Worm (Caenorhabditis elegans) whole organism, early embryonic: Measurements from ENCODE around the gene srt-19.

Source experiments
- aly-1 ChIP-seq: sonication (generic microtip); optimal IDR thresholded peaks from 2 replicates; lab custom pipeline; 2016; ENCODE audit warnings: missing genetic modification characterization, missing compliant biosample characterization
- ama-1 ChIP-seq: fragments of 150-350 bp; optimal IDR thresholded peaks from 2 replicates; lab custom pipeline; 2014
- hnd-1 ChIP-seq: sonication (generic microtip); optimal IDR thresholded peaks from 2 replicates; lab custom pipeline; 2016; ENCODE audit warnings: missing genetic modification characterization, missing compliant biosample characterization
- tra-4 ChIP-seq: sonication (generic microtip); optimal IDR thresholded peaks from 2 replicates; lab custom pipeline; 2017; ENCODE audit warnings: missing genetic modification characterization, missing compliant biosample characterization

DNA sequence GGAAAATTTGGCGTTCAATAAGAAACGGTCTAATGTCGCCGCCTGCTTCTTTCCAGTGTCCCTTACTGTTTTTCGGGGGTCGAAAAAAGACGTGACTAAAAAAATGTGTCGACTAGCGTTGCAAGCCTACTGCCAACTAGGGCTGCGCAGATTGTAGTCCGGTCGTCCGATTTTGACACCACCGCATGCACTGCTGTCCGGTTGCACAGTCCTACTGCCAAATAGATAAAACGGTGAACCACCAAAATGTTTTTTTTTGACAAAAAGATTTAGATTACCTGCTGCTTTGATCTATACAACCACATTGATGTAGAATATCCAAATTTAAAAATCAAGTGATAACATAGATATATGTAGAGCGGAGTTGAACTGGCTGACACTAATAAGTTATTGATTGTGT lies 36.5 kb upstream of the srt-19 start:
- TF ChIP-seq tra-4 (tag; lab: Kevin White, UChicago), result no peak
- no peak for TF ChIP-seq aly-1 (tag; lab: Kevin White, UChicago)
- TF ChIP-seq hnd-1 (tag; lab: Kevin White, UChicago), result no peak
- TF ChIP-seq ama-1 (lab: Kevin White, UChicago), result no peak
